Worm (Caenorhabditis elegans) whole organism, late embryonic: ENCODE results near the gene Y32B12B.8.

ENCODE experiments used
- ama-1 ChIP-seq: fragments of 150-350 bp; optimal IDR thresholded peaks from 2 replicates; lab custom pipeline; 2014
- hlh-30 ChIP-seq: sonication (generic microtip); optimal IDR thresholded peaks from 2 replicates; lab custom pipeline; 2017; ENCODE audit warnings: antibody characterized with exemption, missing genetic modification characterization, missing compliant biosample characterization; ENCODE audit not compliant: insufficient read depth
- nfya-1 ChIP-seq: sonication (generic microtip); optimal IDR thresholded peaks from 2 replicates; lab custom pipeline; 2017; ENCODE audit warnings: missing genetic modification characterization, mild to moderate bottlenecking, missing compliant biosample characterization, antibody characterized with exemption, moderate library complexity
- nhr-232 ChIP-seq: sonication (generic microtip); optimal IDR thresholded peaks from 2 replicates; lab custom pipeline; 2016; ENCODE audit warnings: missing genetic modification characterization, missing compliant biosample characterization

ce11 chrV:16522242-16522641, 13.0 kb upstream of the Y32B12B.8 start, which contains the start of gene srw-34:
- no peak for TF ChIP-seq nhr-232 (tag; lab: Kevin White, UChicago)
- no peak for TF ChIP-seq ama-1 (lab: Kevin White, UChicago)
- no peak for TF ChIP-seq hlh-30 (tag; lab: Kevin White, UChicago)
- TF ChIP-seq nfya-1 (tag; lab: Kevin White, UChicago), result no peak
